Worm (Caenorhabditis elegans): ENCODE results near the gene F47B8.1.

The F47B8.1 gene

ce11 chrV:14350949-14351348, 36.8 kb upstream of the F47B8.1 start (continued):
- TF ChIP-seq swsn-7 (tag; optimal IDR thresholded peaks at IDR 0.05) (peak; percentile 79), tlp-1 (tag; optimal IDR thresholded peaks at IDR 0.05) (no peak), fkh-10 (GFP tag; optimal IDR thresholded peaks at IDR 0.05) (peak; percentile 70), jun-1 (tag; optimal IDR thresholded peaks at IDR 0.05) (peak; percentile 51), ceh-88 (GFP tag; IDR thresholded peaks at IDR 0.05) (no peak), zag-1 (tag; optimal IDR thresholded peaks at IDR 0.05) (no peak), sox-4 (tag; optimal IDR thresholded peaks at IDR 0.05) (peak; percentile 8), nhr-76 (tag; optimal IDR thresholded peaks at IDR 0.05) (no peak), skn-1 (tag; optimal IDR thresholded peaks at IDR 0.05) (peak; percentile 73), nhr-85 (tag) (peak; percentile 77), ceh-90 (tag; optimal IDR thresholded peaks at IDR 0.05) (no peak), isw-1 (GFP tag; IDR thresholded peaks at IDR 0.05) (peak; percentile 60), nhr-47 (tag; optimal IDR thresholded peaks at IDR 0.05) (peak; percentile 77), ama-1 (optimal IDR thresholded peaks at IDR 0.05) (no peak), lin-15B (tag; optimal IDR thresholded peaks at IDR 0.05) (peak; percentile 83), fos-1 (tag; optimal IDR thresholded peaks at IDR 0.05) (peak; percentile 25), Y116A8C.19 (tag; optimal IDR thresholded peaks at IDR 0.05; ENCODE audit: borderline replicate concordance) (no peak), unc-130 (tag; optimal IDR thresholded peaks at IDR 0.05) (peak; percentile 51), alr-1 (tag; optimal IDR thresholded peaks at IDR 0.05; ENCODE audit: borderline replicate concordance) (no peak), ceh-82 (tag; optimal IDR thresholded peaks at IDR 0.05) (peak; percentile 59 to 94 (median 59)), nhr-12 (tag; optimal IDR thresholded peaks at IDR 0.05) (no peak), C34B4.2 (tag; optimal IDR thresholded peaks at IDR 0.05) (no peak), blmp-1 (tag; optimal IDR thresholded peaks at IDR 0.05) (peak; percentile 64), aha-1 (tag; optimal IDR thresholded peaks at IDR 0.05) (no peak), pag-3 (tag; optimal IDR thresholded peaks at IDR 0.05; ENCODE audit: borderline replicate concordance, insufficient read depth) (no peak), snpc-4 (tag; optimal IDR thresholded peaks at IDR 0.05) (peak; percentile 62), grh-1 (GFP tag; IDR thresholded peaks at IDR 0.05) (peak; percentile 56; the same call in 1 of the 2 replicates), C04F5.9 (tag; optimal IDR thresholded peaks at IDR 0.05) (no peak), nhr-237 (tag; optimal IDR thresholded peaks at IDR 0.05) (peak; percentile 58), sup-37 (GFP tag; optimal IDR thresholded peaks at IDR 0.05) (no peak), sptf-1 (tag; optimal IDR thresholded peaks at IDR 0.05) (no peak), lin-39 (tag; optimal IDR thresholded peaks at IDR 0.05) (no peak), nhr-77 (tag; optimal IDR thresholded peaks at IDR 0.05) (peak; percentile 86), efl-3 (GFP tag; optimal IDR thresholded peaks at IDR 0.05) (no peak), F16B12.6 (tag; optimal IDR thresholded peaks at IDR 0.05) (peak; percentile 20), efl-1 (optimal IDR thresholded peaks at IDR 0.05) (peak; percentile 82 to 87), efl-1 (GFP tag; optimal IDR thresholded peaks at IDR 0.05 in 1 of 2) (peak; percentile 77 to 97), egl-13 (tag; optimal IDR thresholded peaks at IDR 0.05) (peak; percentile 67), vab-15 (tag; optimal IDR thresholded peaks at IDR 0.05) (no peak), dsc-1 (tag; optimal IDR thresholded peaks at IDR 0.05) (peak; percentile 35), ceh-8 (GFP tag; optimal IDR thresholded peaks at IDR 0.05) (no peak), nhr-28 (tag; optimal IDR thresholded peaks at IDR 0.05) (no peak), elt-2 (tag; optimal IDR thresholded peaks at IDR 0.05) (peak; percentile 8), unc-62 (GFP tag; optimal IDR thresholded peaks at IDR 0.05) (no peak), zip-4 (GFP tag; optimal IDR thresholded peaks at IDR 0.05) (no peak), lin-35 (GFP tag; optimal IDR thresholded peaks at IDR 0.05) (peak; percentile 83 to 85), ztf-4 (tag; optimal IDR thresholded peaks at IDR 0.05) (no peak), unc-98 (GFP tag; IDR thresholded peaks at IDR 0.05) (no peak), nhr-20 (tag; optimal IDR thresholded peaks at IDR 0.05) (peak; percentile 85), tbx-2 (tag; optimal IDR thresholded peaks at IDR 0.05) (peak; percentile 77), elt-3 (tag; optimal IDR thresholded peaks at IDR 0.05) (peak in 4 of 6 experiments; percentile 15 to 82 (median 30)), unc-86 (tag; optimal IDR thresholded peaks at IDR 0.05) (peak; percentile 73)
